Fruit fly (Drosophila melanogaster) whole organism, embryonic: ENCODE data around the gene mTor.

ENCODE experiments used
- Atf3 ChIP-seq: fragments of 200-800 bp; sonication (Bioruptor generic); optimal IDR thresholded peaks from 3 replicates; lab custom pipeline; 2016; ENCODE audit warnings: missing biosample characterization, missing genetic modification characterization
- Bteb2 ChIP-seq: fragments of 200-800 bp; sonication (Bioruptor generic); optimal IDR thresholded peaks from 2 replicates; lab custom pipeline; 2016; ENCODE audit warnings: missing biosample characterization, missing genetic modification characterization
- CG10366 ChIP-seq: fragments of 200-800 bp; sonication (Bioruptor generic); IDR thresholded peaks from 2 replicates; pipeline ENCODE4 v1.3.6; 2022; ENCODE audit warnings: missing biosample characterization, missing genetic modification characterization
- CG10462 ChIP-seq: fragments of 200-800 bp; sonication (Bioruptor generic); optimal IDR thresholded peaks from 2 replicates; lab custom pipeline; 2016; ENCODE audit warnings: missing biosample characterization, missing genetic modification characterization
- CG10654 ChIP-seq: fragments of 200-800 bp; sonication (Bioruptor generic); optimal IDR thresholded peaks from 2 replicates; lab custom pipeline; 2016; ENCODE audit warnings: missing biosample characterization, missing genetic modification characterization
- CG11085 ChIP-seq: fragments of 200-800 bp; sonication (Bioruptor generic); IDR thresholded peaks from 2 replicates; pipeline ENCODE4 v1.3.6; 2022; ENCODE audit warnings: missing biosample characterization, missing genetic modification characterization
- CG11398 ChIP-seq: fragments of 200-800 bp; sonication (Bioruptor generic); optimal IDR thresholded peaks from 2 replicates; lab custom pipeline; 2016; ENCODE audit warnings: missing biosample characterization, missing genetic modification characterization
- CG11504 ChIP-seq: fragments of 200-800 bp; sonication (Bioruptor generic); optimal IDR thresholded peaks from 3 replicates; lab custom pipeline; 2019; ENCODE audit warnings: missing biosample characterization, mild to moderate bottlenecking, missing genetic modification characterization, moderate library complexity
- CG12236 ChIP-seq: fragments of 200-800 bp; sonication (Bioruptor generic); optimal IDR thresholded peaks from 2 replicates; lab custom pipeline; 2016; ENCODE audit warnings: missing biosample characterization, missing genetic modification characterization
- CG13894 ChIP-seq: fragments of 200-800 bp; sonication (Bioruptor generic); optimal IDR thresholded peaks from 3 replicates; lab custom pipeline; 2018; ENCODE audit warnings: missing biosample characterization, mild to moderate bottlenecking, missing genetic modification characterization, moderate library complexity
- CG15514 ChIP-seq: fragments of 200-800 bp; sonication (Bioruptor generic); optimal IDR thresholded peaks from 3 replicates; lab custom pipeline; 2017; ENCODE audit warnings: missing biosample characterization, missing genetic modification characterization, mild to moderate bottlenecking, moderate library complexity, missing genetic modification reagents
- CG1647 ChIP-seq: fragments of 200-800 bp; sonication (Bioruptor generic); optimal IDR thresholded peaks from 3 replicates; lab custom pipeline; 2016; ENCODE audit warnings: missing biosample characterization, missing genetic modification characterization
- CG17361 ChIP-seq: fragments of 200-800 bp; sonication (Bioruptor generic); IDR thresholded peaks from 3 replicates; pipeline ENCODE4 v1.3.6; 2022; ENCODE audit warnings: missing biosample characterization, missing genetic modification characterization
- CG18476 ChIP-seq: fragments of 200-800 bp; sonication (Bioruptor generic); optimal IDR thresholded peaks from 2 replicates; lab custom pipeline; 2016; ENCODE audit warnings: missing biosample characterization, mild to moderate bottlenecking, missing genetic modification characterization
- CG2120 ChIP-seq: fragments of 200-800 bp; sonication (Bioruptor generic); optimal IDR thresholded peaks from 3 replicates; lab custom pipeline; 2016; ENCODE audit warnings: missing biosample characterization, missing genetic modification characterization
- CG32532 ChIP-seq: fragments of 200-800 bp; sonication (Bioruptor generic); IDR thresholded peaks from 2 replicates; pipeline ENCODE4 v1.3.6; 2022; ENCODE audit warnings: missing biosample characterization, missing genetic modification characterization
- CG33557 ChIP-seq: fragments of 200-800 bp; sonication (Bioruptor generic); optimal IDR thresholded peaks from 2 replicates; lab custom pipeline; 2019; ENCODE audit warnings: missing biosample characterization, mild to moderate bottlenecking, missing genetic modification characterization, moderate library complexity
- CG5180 ChIP-seq: fragments of 200-800 bp; sonication (Bioruptor generic); optimal IDR thresholded peaks from 3 replicates; lab custom pipeline; 2017; ENCODE audit warnings: missing biosample characterization, missing genetic modification characterization, mild to moderate bottlenecking, moderate library complexity, missing genetic modification reagents
- CG5953 ChIP-seq: fragments of 200-800 bp; sonication (Bioruptor generic); IDR thresholded peaks from 2 replicates; pipeline ENCODE4 v1.3.6; 2022; ENCODE audit warnings: missing biosample characterization, missing genetic modification characterization
- CG6272 ChIP-seq: fragments of 200-800 bp; sonication (Bioruptor generic); IDR thresholded peaks from 2 replicates; pipeline ENCODE4 v1.3.6; 2022; ENCODE audit warnings: missing biosample characterization, missing genetic modification characterization
- CG6791 ChIP-seq: fragments of 200-800 bp; sonication (Bioruptor generic); IDR thresholded peaks from 3 replicates; pipeline ENCODE4 v1.3.6; 2022; ENCODE audit warnings: missing biosample characterization, missing genetic modification characterization; ENCODE audit not compliant: partially characterized antibody
- CG8388 ChIP-seq: fragments of 200-800 bp; sonication (Bioruptor generic); optimal IDR thresholded peaks from 2 replicates; lab custom pipeline; 2019; ENCODE audit warnings: missing biosample characterization, mild to moderate bottlenecking, missing genetic modification characterization, moderate library complexity
- CG9215 ChIP-seq: fragments of 200-800 bp; sonication (Bioruptor generic); IDR thresholded peaks from 2 replicates; pipeline ENCODE4 v1.3.6; 2022; ENCODE audit warnings: missing biosample characterization, missing genetic modification characterization
- CrebB ChIP-seq: fragments of 200-800 bp; sonication (Bioruptor generic); optimal IDR thresholded peaks from 3 replicates; lab custom pipeline; 2018; ENCODE audit warnings: missing biosample characterization, mild to moderate bottlenecking, missing genetic modification characterization
- Hmx ChIP-seq: fragments of 200-800 bp; sonication (Bioruptor generic); optimal IDR thresholded peaks from 2 replicates; lab custom pipeline; 2016; ENCODE audit warnings: missing biosample characterization, missing genetic modification characterization
- Hr78 ChIP-seq, 2 experiments: fragments of 200-800 bp in 1 of 2; fragments of >200 bp in 1 of 2; sonication (Bioruptor generic) in 1 of 2; optimal IDR thresholded peaks; 2 replicates each; lab custom pipeline; 2017 to 2019; ENCODE audit warnings: missing biosample characterization in 2 of 2, missing genetic modification characterization in 2 of 2, mild to moderate bottlenecking in 1 of 2, moderate library complexity in 1 of 2
- Nf-YB ChIP-seq: fragments of 200-800 bp; sonication (Bioruptor generic); optimal IDR thresholded peaks from 3 replicates; lab custom pipeline; 2019; ENCODE audit warnings: missing biosample characterization, mild to moderate bottlenecking, missing genetic modification characterization, moderate library complexity
- Ravus ChIP-seq: fragments of 200-800 bp; sonication (Bioruptor generic); IDR thresholded peaks from 2 replicates; pipeline ENCODE4 v1.3.6; 2022; ENCODE audit warnings: missing biosample characterization, missing genetic modification characterization
- Sin3A ChIP-seq: fragments of >200 bp; optimal IDR thresholded peaks from 2 replicates; lab custom pipeline; 2018
- Six4 ChIP-seq: fragments of 200-800 bp; sonication (Bioruptor generic); optimal IDR thresholded peaks from 2 replicates; lab custom pipeline; 2016; ENCODE audit warnings: missing biosample characterization, missing genetic modification characterization
- Vsx1 ChIP-seq: fragments of 200-800 bp; sonication (Bioruptor generic); optimal IDR thresholded peaks from 2 replicates; lab custom pipeline; 2017; ENCODE audit warnings: missing biosample characterization, mild to moderate bottlenecking, missing genetic modification characterization, missing genetic modification reagents
- bowl ChIP-seq: fragments of 200-800 bp; sonication (Bioruptor generic); IDR thresholded peaks from 2 replicates; pipeline ENCODE4 v1.3.6; 2022; ENCODE audit warnings: missing biosample characterization, missing genetic modification characterization
- cad ChIP-seq: fragments of >200 bp; optimal IDR thresholded peaks from 2 replicates; lab custom pipeline; 2017; ENCODE audit warnings: missing biosample characterization, missing genetic modification characterization
- dpn ChIP-seq, 2 experiments: fragments of 200-800 bp; sonication (Bioruptor generic); optimal IDR thresholded peaks; 3 replicates each; lab custom pipeline; 2016; ENCODE audit warnings: missing biosample characterization in 2 of 2, missing genetic modification characterization in 2 of 2
- ewg ChIP-seq: fragments of 200-800 bp; sonication (Bioruptor generic); optimal IDR thresholded peaks from 3 replicates; lab custom pipeline; 2017; ENCODE audit warnings: mild to moderate bottlenecking, missing biosample characterization, missing genetic modification reagents, missing genetic modification characterization
- fd102C ChIP-seq: fragments of 200-800 bp; sonication (Bioruptor generic); optimal IDR thresholded peaks from 2 replicates; lab custom pipeline; 2018; ENCODE audit warnings: missing biosample characterization, mild to moderate bottlenecking, missing genetic modification characterization, moderate library complexity
- h ChIP-seq: fragments of >200 bp; optimal IDR thresholded peaks from 2 replicates; lab custom pipeline; 2017
- hbn ChIP-seq: fragments of 200-800 bp; sonication (Bioruptor generic); IDR thresholded peaks from 2 replicates; pipeline ENCODE4 v1.3.6; 2022; ENCODE audit warnings: missing biosample characterization, missing genetic modification characterization; ENCODE audit not compliant: partially characterized antibody
- otp ChIP-seq: fragments of 200-800 bp; sonication (Bioruptor generic); IDR thresholded peaks from 3 replicates; pipeline ENCODE4, ENCODE4 v1.3.6; 2022; ENCODE audit warnings: missing biosample characterization, missing genetic modification characterization
- peb ChIP-seq: fragments of 200-800 bp; sonication (Bioruptor generic); IDR thresholded peaks from 2 replicates; pipeline ENCODE4 v1.3.6; 2022; ENCODE audit warnings: missing biosample characterization, missing genetic modification characterization
- pfk ChIP-seq: fragments of 200-800 bp; sonication (Bioruptor generic); optimal IDR thresholded peaks from 2 replicates; lab custom pipeline; 2018; ENCODE audit warnings: missing biosample characterization, mild to moderate bottlenecking, missing genetic modification characterization, moderate library complexity
- phol ChIP-seq: fragments of 200-800 bp; sonication (Bioruptor generic); optimal IDR thresholded peaks from 3 replicates; lab custom pipeline; 2018; ENCODE audit warnings: missing biosample characterization, mild to moderate bottlenecking, missing genetic modification characterization, moderate library complexity
- pita ChIP-seq: fragments of 200-800 bp; sonication (Bioruptor generic); optimal IDR thresholded peaks from 2 replicates; lab custom pipeline; 2017; ENCODE audit warnings: missing biosample characterization, mild to moderate bottlenecking, missing genetic modification characterization
- pnt ChIP-seq: fragments of 200-800 bp; sonication (Bioruptor generic); optimal IDR thresholded peaks from 3 replicates; lab custom pipeline; 2016; ENCODE audit warnings: missing biosample characterization, missing genetic modification characterization
- pzg ChIP-seq: fragments of 200-800 bp; sonication (Bioruptor generic); optimal IDR thresholded peaks from 3 replicates; lab custom pipeline; 2018; ENCODE audit warnings: missing biosample characterization, mild to moderate bottlenecking, missing genetic modification characterization, moderate library complexity
- row ChIP-seq: fragments of 200-800 bp; sonication (Bioruptor generic); IDR thresholded peaks from 3 replicates; pipeline ENCODE4 v1.3.6; 2022; ENCODE audit warnings: missing biosample characterization, missing genetic modification characterization
- sob ChIP-seq: fragments of 200-800 bp; sonication (Bioruptor generic); IDR thresholded peaks from 2 replicates; pipeline ENCODE4 v1.3.6; 2022; ENCODE audit warnings: missing biosample characterization, missing genetic modification characterization
- stc ChIP-seq: fragments of 200-800 bp; sonication (Bioruptor generic); IDR thresholded peaks from 2 replicates; pipeline ENCODE4 v1.3.6; 2022; ENCODE audit warnings: missing biosample characterization, missing genetic modification characterization
- sug ChIP-seq: fragments of 200-800 bp; optimal IDR thresholded peaks from 2 replicates; lab custom pipeline; 2019; ENCODE audit warnings: missing biosample characterization, mild to moderate bottlenecking, missing genetic modification characterization, moderate library complexity
- wdn ChIP-seq: fragments of 200-800 bp; sonication (Bioruptor generic); IDR thresholded peaks from 2 replicates; pipeline ENCODE4 v1.3.6; 2022; ENCODE audit warnings: missing biosample characterization, missing genetic modification characterization
- z ChIP-seq: fragments of 200-800 bp; sonication (Bioruptor generic); IDR thresholded peaks from 3 replicates; pipeline ENCODE4 v1.3.6; 2022; ENCODE audit warnings: missing biosample characterization, missing genetic modification characterization
- zen ChIP-seq: fragments of 200-800 bp; sonication (Bioruptor generic); optimal IDR thresholded peaks from 3 replicates; lab custom pipeline; 2018; ENCODE audit warnings: missing biosample characterization, mild to moderate bottlenecking, missing genetic modification characterization, moderate library complexity

mTor gene

dm6 chr2L:13060037-13060537, 55.8 kb downstream of the mTor start, which contains the start of gene CG9932 (continued):
- peak; percentile 92 for TF ChIP-seq sug (tag; lab: Kevin White, UChicago)
- no peak for TF ChIP-seq Sin3A (lab: Kevin White, UChicago)
- TF ChIP-seq CG2120 (GFP tag; lab: Kevin White, UChicago): peak; percentile 23
- TF ChIP-seq pfk (GFP tag; lab: Kevin White, UChicago): no peak
- no peak for TF ChIP-seq Ravus (GFP tag; lab: Robert Waterston, UW)
- no peak for TF ChIP-seq CG10654 (GFP tag; lab: Kevin White, UChicago)
- TF ChIP-seq CG11504 (tag; lab: Kevin White, UChicago): peak; percentile 20
- no peak for TF ChIP-seq hbn
- TF ChIP-seq dpn (GFP tag; optimal IDR thresholded peaks at IDR 0.05; lab: Kevin White, UChicago): no peak
- TF ChIP-seq sob (GFP tag; lab: Robert Waterston, UW): peak; percentile 52; the same call in 1 of the 2 replicates
- TF ChIP-seq CG32532: peak; percentile 66
- TF ChIP-seq Atf3: no peak
- no peak for TF ChIP-seq CG33557
- no peak; the same call in 2 of the 3 replicates for TF ChIP-seq row (GFP tag; lab: Robert Waterston, UW)
- no peak for TF ChIP-seq phol (tag; lab: Kevin White, UChicago)
- peak; percentile 9; the same call in 1 of the 2 replicates for TF ChIP-seq stc (GFP tag; lab: Robert Waterston, UW)
- TF ChIP-seq peb: no peak
- peak; percentile 16; the same call in 1 of the 3 replicates for TF ChIP-seq otp (GFP tag; lab: Robert Waterston, UW)
- no peak for TF ChIP-seq zen
- no peak for TF ChIP-seq CG17361 (GFP tag; lab: Robert Waterston, UW)
- no peak for TF ChIP-seq CG6791
- TF ChIP-seq pzg (GFP tag; lab: Kevin White, UChicago): no peak
- no peak for TF ChIP-seq h (lab: Kevin White, UChicago)
- TF ChIP-seq CG8388: no peak
- no peak for TF ChIP-seq Bteb2 (GFP tag; lab: Kevin White, UChicago)
- TF ChIP-seq wdn (GFP tag; lab: Robert Waterston, UW): no peak
- TF ChIP-seq z (GFP tag; lab: Robert Waterston, UW): peak; percentile 87
- TF ChIP-seq bowl (GFP tag; lab: Robert Waterston, UW): 0 out of 2 replicates have a peak, but pooled peaks have one; percentile 22
- no peak for TF ChIP-seq CG11085 (GFP tag; lab: Robert Waterston, UW)
- TF ChIP-seq Nf-YB (GFP tag; lab: Kevin White, UChicago): peak; percentile 86
- peak; percentile 8 for TF ChIP-seq CrebB (tag; lab: Kevin White, UChicago)
- TF ChIP-seq CG10366: no peak
- no peak for TF ChIP-seq CG9215 (GFP tag; lab: Robert Waterston, UW)
- TF ChIP-seq Vsx1: no peak
- no peak for TF ChIP-seq Hr78 (GFP tag; optimal IDR thresholded peaks at IDR 0.05; lab: Kevin White, UChicago)
- TF ChIP-seq CG11398 (GFP tag; lab: Kevin White, UChicago): no peak
- TF ChIP-seq ewg: no peak
- no peak for TF ChIP-seq CG12236 (GFP tag; lab: Kevin White, UChicago)
- TF ChIP-seq CG5180: peak; percentile 86
- no peak for TF ChIP-seq CG5953 (GFP tag; lab: Robert Waterston, UW)
- TF ChIP-seq cad: no peak
- no peak for TF ChIP-seq Six4
- TF ChIP-seq CG13894 (tag; lab: Kevin White, UChicago): peak; percentile 7
- no peak for TF ChIP-seq pnt (GFP tag; lab: Kevin White, UChicago)
- TF ChIP-seq fd102C (GFP tag; lab: Kevin White, UChicago): no peak
- TF ChIP-seq CG1647: no peak
- no peak for TF ChIP-seq pita (GFP tag; lab: Kevin White, UChicago)
- no peak for TF ChIP-seq Hmx (GFP tag; lab: Kevin White, UChicago)
- no peak for TF ChIP-seq CG10462 (GFP tag; lab: Kevin White, UChicago)
- no peak for TF ChIP-seq CG18476 (GFP tag; lab: Kevin White, UChicago)
- TF ChIP-seq CG15514 (GFP tag; lab: Kevin White, UChicago): peak; percentile 21
- TF ChIP-seq CG6272: no peak
